Fruit fly (Drosophila melanogaster): ENCODE results near the gene Brd.

DNA sequence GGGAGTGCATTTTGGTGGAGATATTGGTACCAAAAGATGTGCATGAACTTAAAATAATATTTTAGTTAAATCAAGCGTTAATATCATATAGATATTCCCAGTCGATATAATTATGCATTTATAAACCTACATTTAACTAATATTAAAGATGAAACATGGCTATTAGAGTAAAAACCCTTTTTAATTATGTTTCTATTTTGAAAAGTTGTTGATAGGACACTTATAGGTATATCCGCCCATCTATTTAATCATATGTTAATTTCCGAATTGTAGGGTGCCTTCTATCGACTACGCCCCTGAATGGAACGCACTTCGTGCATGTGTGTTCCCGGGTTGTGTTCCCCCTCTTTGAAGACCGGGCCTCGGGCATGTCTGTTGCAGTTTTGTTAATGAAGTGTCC, 33.3 kb downstream of the Brd start:
- TF ChIP-seq CG8478 (optimal IDR thresholded peaks at IDR 0.05) = no peak
- no peak for TF ChIP-seq CTCF (optimal IDR thresholded peaks at IDR 0.05)
